Fruit fly (Drosophila melanogaster) whole organism, embryonic: Measurements from ENCODE around the gene CG18598.
A peak's percentile ranks its signal among the peaks of the same experiment; 100 is the strongest.

Source experiments
- Ada2b ChIP-seq: fragments of 200-800 bp; sonication (Bioruptor generic); IDR thresholded peaks from 2 replicates; pipeline ENCODE4 v1.3.6; 2022; ENCODE audit warnings: missing biosample characterization, missing genetic modification characterization
- Bgb ChIP-seq: fragments of 200-800 bp; sonication (Bioruptor generic); IDR thresholded peaks from 2 replicates; pipeline ENCODE4 v1.3.6; 2022; ENCODE audit warnings: missing biosample characterization, missing genetic modification characterization; ENCODE audit not compliant: partially characterized antibody
- CG10147 ChIP-seq: fragments of 200-800 bp; sonication (Bioruptor generic); optimal IDR thresholded peaks from 2 replicates; lab custom pipeline; 2019; ENCODE audit warnings: missing biosample characterization, mild to moderate bottlenecking, missing genetic modification characterization, moderate library complexity
- CG10431 ChIP-seq: fragments of 200-800 bp; sonication (Bioruptor generic); optimal IDR thresholded peaks from 3 replicates; lab custom pipeline; 2018; ENCODE audit warnings: missing biosample characterization, mild to moderate bottlenecking, missing genetic modification characterization
- CG11560 ChIP-seq: fragments of 200-800 bp; sonication (Bioruptor generic); IDR thresholded peaks from 3 replicates; pipeline ENCODE4 v1.3.6; 2022; ENCODE audit warnings: missing biosample characterization, missing genetic modification characterization
- CG11695 ChIP-seq: fragments of 200-800 bp; sonication (Bioruptor generic); IDR thresholded peaks from 3 replicates; pipeline ENCODE4 v1.3.6; 2022; ENCODE audit warnings: missing biosample characterization, missing genetic modification characterization
- CG13123 ChIP-seq: fragments of 200-800 bp; sonication (Bioruptor generic); optimal IDR thresholded peaks from 2 replicates; lab custom pipeline; 2016; ENCODE audit warnings: missing biosample characterization, missing genetic modification characterization
- CG13296 ChIP-seq: fragments of 200-800 bp; sonication (Bioruptor generic); optimal IDR thresholded peaks from 3 replicates; lab custom pipeline; 2018; ENCODE audit warnings: missing biosample characterization, mild to moderate bottlenecking, missing genetic modification characterization
- CG15601 ChIP-seq: fragments of 200-800 bp; sonication (Bioruptor generic); optimal IDR thresholded peaks from 3 replicates; lab custom pipeline; 2019; ENCODE audit warnings: missing biosample characterization, mild to moderate bottlenecking, missing genetic modification characterization, moderate library complexity
- CG17359 ChIP-seq: fragments of 200-800 bp; sonication (Bioruptor generic); optimal IDR thresholded peaks from 3 replicates; lab custom pipeline; 2018; ENCODE audit warnings: missing biosample characterization, mild to moderate bottlenecking, missing genetic modification characterization, moderate library complexity
- CG17612 ChIP-seq: fragments of 200-800 bp; sonication (Bioruptor generic); IDR thresholded peaks from 2 replicates; pipeline ENCODE4 v1.3.6; 2022; ENCODE audit warnings: missing biosample characterization, missing genetic modification characterization
- CG1792 ChIP-seq: fragments of 200-800 bp; sonication (Bioruptor generic); optimal IDR thresholded peaks from 2 replicates; lab custom pipeline; 2016; ENCODE audit warnings: missing biosample characterization, missing genetic modification characterization
- CG18011 ChIP-seq: fragments of 200-800 bp; sonication (Bioruptor generic); optimal IDR thresholded peaks from 2 replicates; lab custom pipeline; 2017; ENCODE audit warnings: missing biosample characterization, missing genetic modification characterization, mild to moderate bottlenecking, moderate library complexity, missing genotype
- CG18619 ChIP-seq: fragments of 200-800 bp; sonication (Bioruptor generic); optimal IDR thresholded peaks from 3 replicates; lab custom pipeline; 2017; ENCODE audit warnings: missing biosample characterization, mild to moderate bottlenecking, missing genetic modification characterization
- CG2120 ChIP-seq: fragments of 200-800 bp; sonication (Bioruptor generic); optimal IDR thresholded peaks from 3 replicates; lab custom pipeline; 2016; ENCODE audit warnings: missing biosample characterization, missing genetic modification characterization
- CG3726 ChIP-seq: fragments of 200-800 bp; sonication (Bioruptor generic); IDR thresholded peaks from 3 replicates; pipeline ENCODE4, ENCODE4 v1.3.6; 2022; ENCODE audit warnings: missing biosample characterization, missing genetic modification characterization
- CG4282 ChIP-seq: fragments of 200-800 bp; sonication (Bioruptor generic); optimal IDR thresholded peaks from 2 replicates; lab custom pipeline; 2016; ENCODE audit warnings: missing biosample characterization, missing genetic modification characterization
- CG6813 ChIP-seq: fragments of 200-800 bp; sonication (Bioruptor generic); optimal IDR thresholded peaks from 2 replicates; lab custom pipeline; 2017; ENCODE audit warnings: missing biosample characterization, missing genetic modification characterization, mild to moderate bottlenecking, moderate library complexity, missing genetic modification reagents
- CG7271 ChIP-seq: fragments of 200-800 bp; sonication (Bioruptor generic); optimal IDR thresholded peaks from 2 replicates; lab custom pipeline; 2018; ENCODE audit warnings: missing biosample characterization, mild to moderate bottlenecking, missing genetic modification characterization, moderate library complexity
- CG9817 ChIP-seq: fragments of 200-800 bp; sonication (Bioruptor generic); optimal IDR thresholded peaks from 2 replicates; lab custom pipeline; 2018; ENCODE audit warnings: missing biosample characterization, mild to moderate bottlenecking, missing genetic modification characterization, moderate library complexity
- CrebB ChIP-seq: fragments of 200-800 bp; sonication (Bioruptor generic); optimal IDR thresholded peaks from 3 replicates; lab custom pipeline; 2018; ENCODE audit warnings: missing biosample characterization, mild to moderate bottlenecking, missing genetic modification characterization
- D ChIP-seq, 2 experiments: fragments of 200-800 bp in 1 of 2; fragments of >200 bp in 1 of 2; sonication (Bioruptor generic) in 1 of 2; optimal IDR thresholded peaks; 2 replicates in 1 of 2; 3 replicates in 1 of 2; lab custom pipeline; 2017; ENCODE audit warnings: mild to moderate bottlenecking in 1 of 2, missing biosample characterization in 1 of 2, missing genetic modification characterization in 1 of 2, missing genetic modification reagents in 1 of 2
- Eip74EF ChIP-seq, 2 experiments: fragments of 200-800 bp in 1 of 2; fragments of >200 bp in 1 of 2; sonication (Bioruptor generic) in 1 of 2; optimal IDR thresholded peaks; 2 replicates each; lab custom pipeline; 2017 to 2019; ENCODE audit warnings: missing biosample characterization in 2 of 2, missing genetic modification characterization in 2 of 2, mild to moderate bottlenecking in 1 of 2, moderate library complexity in 1 of 2
- Hr39 ChIP-seq: fragments of >200 bp; optimal IDR thresholded peaks from 2 replicates; lab custom pipeline; 2017
- Jarid2 ChIP-seq: fragments of 200-800 bp; sonication (Bioruptor generic); optimal IDR thresholded peaks from 3 replicates; lab custom pipeline; 2017; ENCODE audit warnings: mild to moderate bottlenecking, missing biosample characterization, missing genetic modification reagents, missing genetic modification characterization
- Lpt ChIP-seq: fragments of >200 bp; optimal IDR thresholded peaks from 2 replicates; lab custom pipeline; 2018; ENCODE audit warnings: missing biosample characterization, missing genetic modification characterization
- MTF-1 ChIP-seq: fragments of 200-800 bp; sonication (Bioruptor generic); optimal IDR thresholded peaks from 2 replicates; lab custom pipeline; 2018; ENCODE audit warnings: missing biosample characterization, mild to moderate bottlenecking, missing genetic modification characterization, borderline replicate concordance
- Med ChIP-seq: fragments of 200-800 bp; sonication (Bioruptor generic); peaks from one replicate; lab custom pipeline; 2016; ENCODE audit warnings: missing biosample characterization, missing genetic modification characterization, mild to moderate bottlenecking, inconsistent platforms, moderate library complexity
- Myb ChIP-seq: fragments of 200-800 bp; sonication (Bioruptor generic); optimal IDR thresholded peaks from 2 replicates; lab custom pipeline; 2016; ENCODE audit warnings: missing biosample characterization, missing genetic modification characterization
- Oli ChIP-seq: fragments of 200-800 bp; sonication (Bioruptor generic); optimal IDR thresholded peaks from 2 replicates; lab custom pipeline; 2018; ENCODE audit warnings: missing biosample characterization, mild to moderate bottlenecking, missing genetic modification characterization, moderate library complexity
- ase ChIP-seq: fragments of 200-800 bp; sonication (Bioruptor generic); IDR thresholded peaks from 3 replicates; pipeline ENCODE4 v1.3.6; 2022; ENCODE audit warnings: missing biosample characterization, missing genetic modification characterization
- ash1 ChIP-seq: fragments of 200-800 bp; sonication (Bioruptor generic); optimal IDR thresholded peaks from 2 replicates; lab custom pipeline; 2018; ENCODE audit warnings: missing biosample characterization, mild to moderate bottlenecking, missing genetic modification characterization
- ato ChIP-seq: fragments of 200-800 bp; sonication (Bioruptor generic); IDR thresholded peaks from 2 replicates; pipeline ENCODE4 v1.3.6; 2022; ENCODE audit warnings: missing biosample characterization, missing genetic modification characterization; ENCODE audit not compliant: partially characterized antibody
- bab2 ChIP-seq: fragments of 200-800 bp; sonication (Bioruptor generic); optimal IDR thresholded peaks from 2 replicates; lab custom pipeline; 2016; ENCODE audit warnings: missing biosample characterization, missing genetic modification characterization
- bbx ChIP-seq: fragments of 200-800 bp; sonication (Bioruptor generic); IDR thresholded peaks from 2 replicates; pipeline ENCODE4 v1.3.6; 2022; ENCODE audit warnings: missing biosample characterization, missing genetic modification characterization; ENCODE audit not compliant: partially characterized antibody
- cad ChIP-seq: fragments of >200 bp; optimal IDR thresholded peaks from 2 replicates; lab custom pipeline; 2017; ENCODE audit warnings: missing biosample characterization, missing genetic modification characterization
- cg ChIP-seq: fragments of 200-800 bp; sonication (Bioruptor generic); optimal IDR thresholded peaks from 3 replicates; lab custom pipeline; 2019; ENCODE audit warnings: missing biosample characterization, mild to moderate bottlenecking, missing genetic modification characterization, moderate library complexity
- gro ChIP-seq: fragments of 200-800 bp; sonication (Bioruptor generic); optimal IDR thresholded peaks from 2 replicates; lab custom pipeline; 2016; ENCODE audit warnings: missing biosample characterization, missing genetic modification characterization
- hth ChIP-seq: fragments of >200 bp; optimal IDR thresholded peaks from 2 replicates; lab custom pipeline; 2017; ENCODE audit warnings: inconsistent platforms
- jumu ChIP-seq: fragments of 200-800 bp; sonication (Bioruptor generic); optimal IDR thresholded peaks from 3 replicates; lab custom pipeline; 2016; ENCODE audit warnings: missing biosample characterization, missing genetic modification characterization
- lola ChIP-seq, 3 experiments: fragments of >200 bp in 2 of 3; fragments of 200-800 bp in 1 of 3; sonication (Bioruptor generic) in 1 of 3; optimal IDR thresholded peaks; 2 replicates each; lab custom pipeline; 2017 to 2019; ENCODE audit warnings: missing biosample characterization in 3 of 3, missing genetic modification characterization in 3 of 3, mild to moderate bottlenecking in 1 of 3, moderate library complexity in 1 of 3
- mam ChIP-seq: fragments of 200-800 bp; sonication (Bioruptor generic); optimal IDR thresholded peaks from 3 replicates; lab custom pipeline; 2016; ENCODE audit warnings: missing biosample characterization, missing genetic modification characterization
- nau ChIP-seq: fragments of 200-800 bp; sonication (Bioruptor generic); optimal IDR thresholded peaks from 3 replicates; lab custom pipeline; 2017; ENCODE audit warnings: missing biosample characterization, mild to moderate bottlenecking, missing genetic modification characterization, missing genetic modification reagents
- nmo ChIP-seq: fragments of 200-800 bp; sonication (Bioruptor generic); optimal IDR thresholded peaks from 2 replicates; lab custom pipeline; 2018; ENCODE audit warnings: missing biosample characterization, mild to moderate bottlenecking, missing genetic modification characterization, moderate library complexity
- ranshi ChIP-seq: fragments of 200-800 bp; sonication (Bioruptor generic); IDR thresholded peaks from 2 replicates; pipeline ENCODE4 v1.3.6; 2022; ENCODE audit warnings: missing biosample characterization, missing genetic modification characterization
- sc ChIP-seq, 3 experiments: fragments of >200 bp in 2 of 3; fragments of 200-800 bp in 1 of 3; sonication (Bioruptor generic) in 1 of 3; optimal IDR thresholded peaks; 2 replicates in 2 of 3; 3 replicates in 1 of 3; lab custom pipeline; 2017; ENCODE audit warnings: mild to moderate bottlenecking in 1 of 3, missing biosample characterization in 1 of 3, missing genetic modification characterization in 1 of 3, missing genetic modification reagents in 1 of 3
- scrt ChIP-seq: fragments of 200-800 bp; sonication (Bioruptor generic); optimal IDR thresholded peaks from 2 replicates; lab custom pipeline; 2018; ENCODE audit warnings: missing biosample characterization, mild to moderate bottlenecking, missing genetic modification characterization, moderate library complexity
- slbo ChIP-seq: fragments of 200-800 bp; sonication (Bioruptor generic); IDR thresholded peaks from 2 replicates; pipeline ENCODE4 v1.3.6; 2022; ENCODE audit warnings: missing biosample characterization, missing genetic modification characterization
- slp2 ChIP-seq: fragments of 200-800 bp; sonication (Bioruptor generic); optimal IDR thresholded peaks from 2 replicates; lab custom pipeline; 2016; ENCODE audit warnings: missing biosample characterization, missing genetic modification characterization
- unc-4 ChIP-seq: fragments of 200-800 bp; sonication (Bioruptor generic); IDR thresholded peaks from 2 replicates; pipeline ENCODE4 v1.3.6; 2022; ENCODE audit warnings: missing biosample characterization, missing genetic modification characterization; ENCODE audit not compliant: partially characterized antibody

The CG18598 gene

dm6 chr3R:18215300-18215699 is 35.6 kb upstream of the CG18598 start (continued):
- TF ChIP-seq ash1 (GFP tag; lab: Kevin White, UChicago) (no peak), CG18011 (GFP tag; lab: Kevin White, UChicago) (no peak), bbx (GFP tag; lab: Robert Waterston, UW) (peak; percentile 46), CG2120 (GFP tag; lab: Kevin White, UChicago) (peak; percentile 75), nau (GFP tag; lab: Kevin White, UChicago) (no peak), Ada2b (GFP tag; lab: Robert Waterston, UW) (peak; percentile 47; the same call in 1 of the 2 replicates), unc-4 (peak; percentile 87), CG10431 (GFP tag; lab: Kevin White, UChicago) (no peak), Jarid2 (GFP tag; lab: Kevin White, UChicago) (no peak), hth (no peak), slp2 (GFP tag; lab: Kevin White, UChicago) (no peak), CG9817 (tag; lab: Kevin White, UChicago) (peak; percentile 26), CG18619 (no peak), CG17359 (tag; lab: Kevin White, UChicago) (peak; percentile 19), ase (GFP tag; lab: Robert Waterston, UW) (no peak), CG13123 (GFP tag; lab: Kevin White, UChicago) (no peak), scrt (GFP tag; lab: Kevin White, UChicago) (no peak), MTF-1 (GFP tag; lab: Kevin White, UChicago) (no peak), Med (GFP tag; lab: Kevin White, UChicago) (peak; percentile 93), CG1792 (GFP tag; lab: Kevin White, UChicago) (peak; percentile 2), CG15601 (no peak), bab2 (GFP tag; lab: Kevin White, UChicago) (peak; percentile 38), cg (GFP tag; lab: Kevin White, UChicago) (no peak), CG6813 (GFP tag; lab: Kevin White, UChicago) (no peak), Oli (tag; lab: Kevin White, UChicago) (no peak), nmo (GFP tag; lab: Kevin White, UChicago) (peak; percentile 4), mam (GFP tag; lab: Kevin White, UChicago) (peak; percentile 52), ranshi (GFP tag; lab: Robert Waterston, UW) (no peak), Myb (peak; percentile 53), CG11695 (GFP tag; lab: Robert Waterston, UW) (no peak), CrebB (tag; lab: Kevin White, UChicago) (no peak), CG10147 (no peak), lola (GFP tag; optimal IDR thresholded peaks at IDR 0.05; lab: Kevin White, UChicago) (no peak), CG4282 (GFP tag; lab: Kevin White, UChicago) (peak; percentile 35), CG7271 (tag; lab: Kevin White, UChicago) (no peak), Eip74EF (GFP tag; optimal IDR thresholded peaks at IDR 0.05; lab: Kevin White, UChicago) (no peak), cad (GFP tag; lab: Kevin White, UChicago) (no peak), slbo (peak; percentile 46; the same call in 1 of the 2 replicates), gro (GFP tag; lab: Kevin White, UChicago) (no peak), Hr39 (lab: Kevin White, UChicago) (no peak), Bgb (GFP tag; lab: Robert Waterston, UW) (peak; percentile 81), jumu (GFP tag; lab: Kevin White, UChicago) (peak; percentile 8), ato (GFP tag; lab: Robert Waterston, UW) (no peak), Lpt (no peak), D (optimal IDR thresholded peaks at IDR 0.05; lab: Kevin White, UChicago) (no peak), D (GFP tag; optimal IDR thresholded peaks at IDR 0.05; lab: Kevin White, UChicago) (no peak), CG17612 (GFP tag; lab: Robert Waterston, UW) (no peak), CG11560 (tag; lab: Robert Waterston, UW) (no peak), CG13296 (GFP tag; lab: Kevin White, UChicago) (no peak), CG3726 (GFP tag; lab: Robert Waterston, UW) (no peak), sc (optimal IDR thresholded peaks at IDR 0.05; lab: Kevin White, UChicago) (no peak), sc (GFP tag; optimal IDR thresholded peaks at IDR 0.05; lab: Kevin White, UChicago) (no peak)
